Worm (Caenorhabditis elegans): ENCODE results near the gene pqn-8.

- TF ChIP-seq unc-62 (GFP tag; optimal IDR thresholded peaks at IDR 0.05), result no peak
- TF ChIP-seq unc-39 (tag; optimal IDR thresholded peaks at IDR 0.05), result no peak
- TF ChIP-seq tbx-8 (GFP tag; optimal IDR thresholded peaks at IDR 0.05), result no peak
- no peak for TF ChIP-seq nhr-2 (tag; optimal IDR thresholded peaks at IDR 0.05)
- TF ChIP-seq lsy-2 (tag; optimal IDR thresholded peaks at IDR 0.05), result no peak
- TF ChIP-seq flh-1 (GFP tag; optimal IDR thresholded peaks at IDR 0.05), result no peak
- TF ChIP-seq mab-5 (tag; optimal IDR thresholded peaks at IDR 0.05), result no peak
- no peak for TF ChIP-seq drap-1 (GFP tag; optimal IDR thresholded peaks at IDR 0.05)
- no peak for TF ChIP-seq ham-2 (GFP tag; optimal IDR thresholded peaks at IDR 0.05)
- TF ChIP-seq nhr-76 (tag; optimal IDR thresholded peaks at IDR 0.05), result no peak
- no peak for TF ChIP-seq sptf-1 (tag; optimal IDR thresholded peaks at IDR 0.05)
- no peak for TF ChIP-seq ztf-11 (tag; optimal IDR thresholded peaks at IDR 0.05)
- TF ChIP-seq elt-3 (tag; optimal IDR thresholded peaks at IDR 0.05), result no peak
Observed at ce11 chrIII:10033881-10034280, 36.1 kb upstream of the pqn-8 start, which contains the start of gene M04D8.8.

Data from whole organism, mixed stage, embryonic.